Fruit fly (Drosophila melanogaster): ENCODE results near the gene CG2336.

Gene CG2336

DNA sequence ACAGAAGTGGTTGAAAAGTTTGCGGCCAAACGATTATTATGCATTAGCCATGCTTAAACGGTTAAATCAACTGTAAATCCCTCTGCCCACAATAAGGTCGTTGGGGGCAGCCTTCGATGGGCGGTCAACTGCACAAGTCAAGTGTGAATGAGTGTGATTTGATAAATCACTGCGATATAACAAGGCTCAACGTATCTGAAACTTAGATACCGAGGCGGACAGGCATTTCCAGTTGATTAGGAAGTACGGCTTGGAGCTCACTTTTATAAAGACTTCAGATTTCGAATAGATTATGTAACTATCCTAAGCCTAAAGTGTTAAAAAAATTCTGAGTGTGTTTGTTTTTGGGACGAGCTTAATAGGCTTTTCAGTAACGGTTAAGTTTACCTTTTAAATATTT lies at the start of gene CG2336:
Gene CG2336 (plus strand): TSS at position 301 of the 400 bp plus-strand sequence.
- TF ChIP-seq CG17801 (GFP tag; optimal IDR thresholded peaks at IDR 0.05; ENCODE audit: partially characterized antibody): no peak

- TF ChIP-seq CG17801 (GFP tag; optimal IDR thresholded peaks at IDR 0.05; ENCODE audit: partially characterized antibody): no peak
Observed at dm6 chr3R:6534059-6534458, 46.5 kb upstream of the CG2336 start.

- TF ChIP-seq CG17801 (GFP tag; optimal IDR thresholded peaks at IDR 0.05; ENCODE audit: partially characterized antibody): no peak
Observed at dm6 chr3R:6548736-6549135, 31.8 kb upstream of the CG2336 start, which contains the start of gene Pif2. Gene Pif2 (plus strand): TSS chr3R:6549036.

DNA sequence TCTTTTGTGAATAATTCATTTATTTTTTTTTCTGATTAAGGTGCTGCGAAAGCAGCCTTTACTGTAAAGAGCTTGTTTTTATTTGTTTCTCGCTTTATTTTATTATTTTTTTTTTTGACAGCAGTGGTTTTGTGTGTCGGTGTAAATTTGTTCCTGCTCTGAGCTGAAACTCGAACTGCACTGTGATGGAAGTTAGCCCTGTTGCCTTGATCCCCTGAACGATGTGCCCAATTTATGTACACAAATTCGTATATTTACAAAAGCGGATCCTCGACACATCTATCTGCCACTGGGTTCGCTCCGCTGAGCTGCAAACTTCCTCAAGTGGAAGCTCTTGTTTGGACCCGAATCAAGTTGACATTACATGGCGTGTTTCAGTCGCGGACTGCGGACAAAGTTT lies 20.3 kb upstream of the CG2336 start, which contains the start of gene CG1137:
Gene CG1137 (minus strand): TSS at position 101 of the 400 bp plus-strand sequence.
- TF ChIP-seq CG17801 (GFP tag; optimal IDR thresholded peaks at IDR 0.05; ENCODE audit: partially characterized antibody): no peak

DNA sequence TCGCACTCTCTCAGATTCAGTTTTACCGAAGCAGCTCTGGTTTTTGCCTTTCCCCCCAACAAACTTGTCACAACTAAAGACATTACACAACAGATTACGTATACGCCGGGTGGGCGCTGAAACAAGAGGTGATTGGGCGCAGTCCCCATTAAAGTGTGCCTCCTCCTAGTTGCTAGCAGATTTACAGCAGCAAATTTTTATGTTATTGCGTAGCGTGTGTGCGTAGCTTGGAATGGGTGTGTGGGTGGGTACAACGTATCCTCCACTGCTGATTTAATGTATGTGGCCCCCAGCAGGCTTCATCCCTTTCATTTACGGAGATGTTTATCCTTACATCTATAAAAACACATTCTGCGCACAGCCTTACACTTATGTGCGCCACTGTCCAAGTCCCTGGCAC lies 11.7 kb upstream of the CG2336 start:
- TF ChIP-seq CG17801 (GFP tag; optimal IDR thresholded peaks at IDR 0.05; ENCODE audit: partially characterized antibody): no peak

DNA sequence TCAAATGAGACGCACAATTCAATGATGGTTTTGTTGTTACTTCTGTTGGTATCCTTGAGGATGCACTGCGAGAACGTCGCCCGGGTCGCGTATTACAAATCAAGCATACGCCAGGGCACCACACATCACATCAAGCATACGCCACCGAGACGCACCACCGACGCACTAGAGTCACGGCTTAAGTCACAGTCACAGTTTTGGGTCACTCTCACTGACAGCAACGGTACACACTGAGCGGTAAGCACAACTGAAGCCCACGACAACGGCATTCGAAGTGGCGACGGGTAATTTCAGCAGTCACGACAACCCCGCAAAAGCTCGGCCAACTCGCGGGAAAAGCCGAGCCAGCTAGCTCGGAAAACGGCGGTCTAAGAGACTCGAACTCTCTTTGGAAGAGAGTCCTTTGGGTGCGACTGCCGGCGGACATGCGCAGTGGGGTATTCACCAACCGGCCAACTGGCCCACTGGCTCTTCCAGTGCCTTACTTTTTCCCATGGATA lies 12.5 kb downstream of the CG2336 start, which contains the start of gene dpr11:
Gene dpr11 (minus strand): TSS at position 263 of the 500 bp plus-strand sequence.
- TF ChIP-seq CG17801 (GFP tag; optimal IDR thresholded peaks at IDR 0.05; ENCODE audit: partially characterized antibody): no peak

- TF ChIP-seq CG17801 (GFP tag; optimal IDR thresholded peaks at IDR 0.05; ENCODE audit: partially characterized antibody): no peak
Observed at dm6 chr3R:6597922-6598321, 17.3 kb downstream of the CG2336 start, which contains the start of gene CG1138. Gene CG1138 (minus strand): TSS chr3R:6598022.

dm6 chr3R:6600942-6601341 lies 20.4 kb downstream of the CG2336 start, which contains the start of gene CG31482:
Gene CG31482 (plus strand): TSS chr3R:6601242.
- no peak for TF ChIP-seq CG17801 (GFP tag; optimal IDR thresholded peaks at IDR 0.05; ENCODE audit: partially characterized antibody)

DNA sequence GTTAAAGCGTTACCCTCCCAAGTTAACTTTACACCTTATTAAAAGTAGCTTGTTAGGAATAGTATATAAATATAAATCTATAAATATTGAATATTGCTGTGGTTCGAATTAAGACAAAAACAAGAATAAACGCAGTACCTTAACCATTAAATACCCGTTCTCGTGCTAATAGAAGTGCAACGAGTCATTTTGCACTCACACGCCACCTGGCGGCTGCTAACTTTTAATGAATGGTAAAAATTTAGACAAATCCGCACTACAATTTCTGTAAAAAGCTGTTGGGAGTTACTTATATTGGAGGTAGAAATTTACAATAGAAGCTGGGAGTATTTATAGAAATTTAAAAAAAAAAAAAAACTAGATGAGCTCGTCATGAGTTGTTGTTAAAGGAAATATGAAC lies 24.6 kb downstream of the CG2336 start:
- no peak for TF ChIP-seq CG17801 (GFP tag; optimal IDR thresholded peaks at IDR 0.05; ENCODE audit: partially characterized antibody)

DNA sequence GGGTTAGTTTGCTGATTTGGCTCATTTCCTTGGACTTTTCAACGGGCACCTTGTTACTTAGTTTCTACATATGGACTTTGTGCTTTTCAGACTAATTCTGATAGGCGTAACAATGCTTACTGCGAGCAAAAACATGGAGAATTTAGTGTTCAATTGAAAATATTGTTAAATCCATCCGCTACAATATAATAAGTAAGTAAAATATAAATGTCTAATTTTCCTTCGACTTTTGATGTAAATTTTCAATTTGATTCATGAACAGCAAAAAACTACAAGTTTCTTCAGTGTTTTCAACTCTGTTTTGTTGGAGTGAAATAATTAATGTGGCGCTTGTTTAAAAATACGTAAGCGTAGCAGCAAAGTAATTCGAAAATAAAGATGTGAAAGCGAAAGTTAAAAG lies 28.2 kb downstream of the CG2336 start, which contains the start of gene glob2:
Gene glob2 (minus strand): TSS at position 101 of the 400 bp plus-strand sequence.
- no peak for TF ChIP-seq CG17801 (GFP tag; optimal IDR thresholded peaks at IDR 0.05; ENCODE audit: partially characterized antibody)

DNA sequence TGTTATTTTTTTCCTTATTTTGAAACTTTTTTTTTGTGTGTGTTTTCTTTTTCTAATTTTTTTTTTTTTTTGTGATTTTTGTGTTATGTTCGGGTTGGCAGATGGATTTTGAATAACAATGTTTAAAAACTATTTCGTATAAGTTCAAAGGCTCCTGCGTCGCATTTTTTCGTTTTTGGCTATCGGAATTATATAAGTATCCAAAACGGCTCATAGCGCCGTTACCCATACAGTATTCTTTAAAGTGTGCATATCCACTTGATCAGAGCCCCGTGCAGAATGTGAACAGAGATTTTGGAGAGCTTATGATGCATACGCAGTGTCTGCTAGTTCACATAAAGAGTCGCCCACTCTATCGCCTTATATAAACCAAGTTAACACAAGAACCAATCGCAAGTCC lies 47.2 kb downstream of the CG2336 start, which contains the start of gene sowi:
Gene sowi (minus strand): TSS at position 101 of the 400 bp plus-strand sequence.
- no peak for TF ChIP-seq CG17801 (GFP tag; optimal IDR thresholded peaks at IDR 0.05; ENCODE audit: partially characterized antibody)

dm6 chr3R:6629221-6629620 lies 48.6 kb downstream of the CG2336 start, which contains the start of gene CG15177:
Gene CG15177 (minus strand): TSS chr3R:6629321.
- no peak for TF ChIP-seq CG17801 (GFP tag; optimal IDR thresholded peaks at IDR 0.05; ENCODE audit: partially characterized antibody)

- TF ChIP-seq CG17801 (GFP tag; optimal IDR thresholded peaks at IDR 0.05; ENCODE audit: partially characterized antibody): no peak
Observed at dm6 chr3R:6629851-6630250, 49.3 kb downstream of the CG2336 start, which contains the start of gene sunz. Gene sunz (plus strand): TSS chr3R:6630151.

Measured in ovary, adult (tissue).